Worm (Caenorhabditis elegans) whole organism, L2 larva: ENCODE results near the gene cnc-5.

Experiments used
- C34F6.9 ChIP-seq: fragments of 150-350 bp; optimal IDR thresholded peaks from 2 replicates; lab custom pipeline; 2014; ENCODE audit warnings: missing biosample characterization, missing genetic modification characterization
- R02D3.7 ChIP-seq: fragments of 150-350 bp; optimal IDR thresholded peaks from 2 replicates; lab custom pipeline; 2014; ENCODE audit warnings: missing biosample characterization, missing genetic modification characterization
- Y55F3AM.14 ChIP-seq: fragments of 200-800 bp; sonication (Bioruptor generic); optimal IDR thresholded peaks from 2 replicates; lab custom pipeline; 2018; ENCODE audit warnings: mild to moderate bottlenecking, missing genetic modification characterization, missing compliant biosample characterization
- ZK546.5 ChIP-seq: sonication (generic microtip); optimal IDR thresholded peaks from 2 replicates; lab custom pipeline; 2017; ENCODE audit warnings: missing biosample characterization, missing genetic modification characterization
- alr-1 ChIP-seq: fragments of 150-350 bp; optimal IDR thresholded peaks from 2 replicates; lab custom pipeline; 2014; ENCODE audit warnings: missing biosample characterization, missing genetic modification characterization
- aly-2 ChIP-seq: fragments of 150-350 bp; optimal IDR thresholded peaks from 2 replicates; lab custom pipeline; 2014; ENCODE audit warnings: missing biosample characterization, missing genetic modification characterization
- ama-1 ChIP-seq: fragments of 150-350 bp; optimal IDR thresholded peaks from 2 replicates; lab custom pipeline; 2018; ENCODE audit warnings: inconsistent platforms
- blmp-1 ChIP-seq: sonication (generic microtip); optimal IDR thresholded peaks from 2 replicates; lab custom pipeline; 2017; ENCODE audit warnings: missing genetic modification characterization, mild to moderate bottlenecking, missing compliant biosample characterization, antibody characterized with exemption, moderate library complexity; ENCODE audit not compliant: insufficient read depth
- ceh-16 ChIP-seq: fragments of 150-350 bp; optimal IDR thresholded peaks from 2 replicates; lab custom pipeline; 2014; ENCODE audit warnings: missing biosample characterization, missing genetic modification characterization
- elt-1 ChIP-seq: fragments of 150-350 bp; optimal IDR thresholded peaks from 2 replicates; lab custom pipeline; 2014; ENCODE audit warnings: missing biosample characterization, missing genetic modification characterization
- elt-3 ChIP-seq: sonication (generic microtip); optimal IDR thresholded peaks from 2 replicates; lab custom pipeline; 2017; ENCODE audit warnings: missing biosample characterization, missing genetic modification characterization
- fos-1 ChIP-seq: fragments of 150-350 bp; optimal IDR thresholded peaks from 2 replicates; lab custom pipeline; 2014; ENCODE audit warnings: missing biosample characterization, missing genetic modification characterization
- gmeb-1 ChIP-seq: fragments of 150-350 bp; optimal IDR thresholded peaks from 2 replicates; lab custom pipeline; 2014; ENCODE audit warnings: missing biosample characterization, missing genetic modification characterization
- lin-11 ChIP-seq: fragments of 150-350 bp; sonication (generic microtip); optimal IDR thresholded peaks from 2 replicates; lab custom pipeline; 2014; ENCODE audit warnings: missing biosample characterization, missing genetic modification characterization, inconsistent platforms, mixed read lengths
- lin-13 ChIP-seq: fragments of 150-350 bp; optimal IDR thresholded peaks from 2 replicates; lab custom pipeline; 2014; ENCODE audit warnings: missing biosample characterization, missing genetic modification reagents, missing genetic modification characterization
- lin-39 ChIP-seq: fragments of 150-350 bp; optimal IDR thresholded peaks from 2 replicates; lab custom pipeline; 2014; ENCODE audit warnings: missing biosample characterization, missing genetic modification reagents, missing genetic modification characterization
- mab-5 ChIP-seq: fragments of 150-350 bp; optimal IDR thresholded peaks from 2 replicates; lab custom pipeline; 2014; ENCODE audit warnings: missing biosample characterization, missing genetic modification characterization
- nhr-10 ChIP-seq: sonication (generic microtip); optimal IDR thresholded peaks from 2 replicates; lab custom pipeline; 2017; ENCODE audit warnings: missing biosample characterization, missing genetic modification characterization
- nhr-12 ChIP-seq: fragments of 150-350 bp; optimal IDR thresholded peaks from 2 replicates; lab custom pipeline; 2014; ENCODE audit warnings: missing biosample characterization, missing genetic modification characterization
- nhr-129 ChIP-seq: fragments of 150-350 bp; optimal IDR thresholded peaks from 2 replicates; lab custom pipeline; 2014; ENCODE audit warnings: missing biosample characterization, missing genetic modification characterization
- nhr-23 ChIP-seq: fragments of 150-350 bp; optimal IDR thresholded peaks from 2 replicates; lab custom pipeline; 2014; ENCODE audit warnings: missing biosample characterization, missing genetic modification reagents, missing genetic modification characterization
- nhr-25 ChIP-seq: fragments of 150-350 bp; sonication (generic microtip); optimal IDR thresholded peaks from 3 replicates; lab custom pipeline; 2014; ENCODE audit warnings: missing biosample characterization, missing genetic modification characterization
- nhr-6 ChIP-seq: fragments of 150-350 bp; optimal IDR thresholded peaks from 2 replicates; lab custom pipeline; 2014; ENCODE audit warnings: missing biosample characterization, missing genetic modification characterization
- nhr-77 ChIP-seq: fragments of 150-350 bp; optimal IDR thresholded peaks from 2 replicates; lab custom pipeline; 2014; ENCODE audit warnings: missing biosample characterization, missing genetic modification characterization
- peb-1 ChIP-seq: fragments of 150-350 bp; optimal IDR thresholded peaks from 2 replicates; lab custom pipeline; 2014; ENCODE audit warnings: missing biosample characterization, missing genetic modification characterization
- skn-1 ChIP-seq: sonication (generic microtip); optimal IDR thresholded peaks from 2 replicates; lab custom pipeline; 2017; ENCODE audit warnings: missing biosample characterization, missing genetic modification characterization
- sma-3 ChIP-seq: sonication (generic microtip); optimal IDR thresholded peaks from 2 replicates; lab custom pipeline; 2016; ENCODE audit warnings: missing genetic modification reagents, missing genetic modification characterization, missing compliant biosample characterization
- sma-9 ChIP-seq, 2 experiments: fragments of 150-350 bp in 1 of 2; sonication (generic microtip) in 1 of 2; optimal IDR thresholded peaks; 2 replicates each; lab custom pipeline; 2014 to 2016; ENCODE audit warnings: missing genetic modification characterization in 2 of 2, mild to moderate bottlenecking in 1 of 2, missing biosample characterization in 1 of 2, missing compliant biosample characterization in 1 of 2, missing genetic modification reagents in 1 of 2, moderate library complexity in 1 of 2
- snpc-4 ChIP-seq: fragments of 150-350 bp; optimal IDR thresholded peaks from 2 replicates; lab custom pipeline; 2014; ENCODE audit warnings: missing biosample characterization, missing genetic modification characterization
- unc-39 ChIP-seq: fragments of 150-350 bp; optimal IDR thresholded peaks from 2 replicates; lab custom pipeline; 2014; ENCODE audit warnings: missing biosample characterization, missing genetic modification characterization
- ztf-11 ChIP-seq: sonication (generic microtip); optimal IDR thresholded peaks from 2 replicates; lab custom pipeline; 2017; ENCODE audit warnings: missing biosample characterization, missing genetic modification characterization

Gene cnc-5

ce11 chrV:1433419-1433765 lies 11.8 kb upstream of the cnc-5 start:
- TF ChIP-seq nhr-129 (no peak), fos-1 (no peak), nhr-6 (tag; lab: Kevin White, UChicago) (no peak), nhr-77 (tag; lab: Kevin White, UChicago) (no peak), snpc-4 (no peak)
- TF ChIP-seq, all 48 proteins: peak for 0

- TF ChIP-seq gmeb-1 (tag; lab: Kevin White, UChicago) (peak; percentile 54), Y55F3AM.14 (no peak)
Observed at ce11 chrV:1434398-1434797, 10.8 kb upstream of the cnc-5 start.

ce11 chrV:1435106-1435505 lies 10.1 kb upstream of the cnc-5 start:
- TF ChIP-seq aly-2 (tag; lab: Kevin White, UChicago) (no peak), lin-13 (GFP tag; lab: Kevin White, UChicago) (no peak), blmp-1 (no peak), mab-5 (no peak), gmeb-1 (tag; lab: Kevin White, UChicago) (peak; percentile 13)

ce11 chrV:1438205-1438604 lies 7.0 kb upstream of the cnc-5 start:
- TF ChIP-seq unc-39 (tag; lab: Kevin White, UChicago): no peak
- TF ChIP-seq nhr-25 (tag; lab: Kevin White, UChicago): peak; percentile 10
- TF ChIP-seq aly-2 (tag; lab: Kevin White, UChicago): no peak
- no peak for TF ChIP-seq R02D3.7 (tag; lab: Kevin White, UChicago)
- no peak for TF ChIP-seq lin-11 (tag; lab: Kevin White, UChicago)

- TF ChIP-seq nhr-25 (tag; lab: Kevin White, UChicago) (peak; percentile 19), sma-9 (GFP tag; optimal IDR thresholded peaks at IDR 0.05; lab: Kevin White, UChicago) (peak; percentile 8), sma-9 (tag; optimal IDR thresholded peaks at IDR 0.05; lab: Kevin White, UChicago) (no peak), alr-1 (no peak), nhr-129 (no peak), C34F6.9 (tag; lab: Kevin White, UChicago) (no peak), ceh-16 (no peak), gmeb-1 (tag; lab: Kevin White, UChicago) (peak; percentile 16), ztf-11 (tag; lab: Kevin White, UChicago) (no peak), sma-3 (peak; percentile 41), peb-1 (tag; lab: Kevin White, UChicago) (no peak), skn-1 (tag; lab: Kevin White, UChicago) (no peak), nhr-12 (tag; lab: Kevin White, UChicago) (no peak), ZK546.5 (tag; lab: Kevin White, UChicago) (no peak), ama-1 (lab: Kevin White, UChicago) (no peak), lin-39 (tag; lab: Kevin White, UChicago) (no peak), elt-3 (tag; lab: Kevin White, UChicago) (no peak), nhr-23 (tag; lab: Kevin White, UChicago) (no peak), snpc-4 (no peak)
Observed at ce11 chrV:1438832-1439231, 6.3 kb upstream of the cnc-5 start, which contains the start of gene R09B5.11. R09B5.11 (plus strand) TSS chrV:1439205.

ce11 chrV:1442042-1442441 lies 3.1 kb upstream of the cnc-5 start, which contains the start of gene cnc-11:
cnc-11 (plus strand) TSS chrV:1442342.
- TF ChIP-seq elt-3 (tag; lab: Kevin White, UChicago): no peak
- TF ChIP-seq elt-1 (tag; lab: Kevin White, UChicago): no peak

- no peak for TF ChIP-seq nhr-10 (tag; lab: Kevin White, UChicago)
- TF ChIP-seq skn-1 (tag; lab: Kevin White, UChicago): no peak
- no peak for TF ChIP-seq ztf-11 (tag; lab: Kevin White, UChicago)
- no peak for TF ChIP-seq gmeb-1 (tag; lab: Kevin White, UChicago)
- TF ChIP-seq aly-2 (tag; lab: Kevin White, UChicago): no peak
Observed at ce11 chrV:1444180-1444579, 1.0 kb upstream of the cnc-5 start, which contains the start of gene cnc-1. cnc-1 (minus strand) TSS chrV:1444280.
